Fruit fly (Drosophila melanogaster) whole organism, embryonic: ENCODE results near the gene Osi17.

Source experiments
- ATbp ChIP-seq: fragments of 200-800 bp; sonication (Bioruptor generic); optimal IDR thresholded peaks from 2 replicates; lab custom pipeline; 2017; ENCODE audit warnings: missing biosample characterization, mild to moderate bottlenecking, missing genetic modification characterization, missing genetic modification reagents
- Aef1 ChIP-seq: fragments of 200-800 bp; sonication (Bioruptor generic); IDR thresholded peaks from 3 replicates; pipeline ENCODE4 v1.3.6; 2022; ENCODE audit warnings: missing biosample characterization, missing genetic modification characterization
- Asciz ChIP-seq: fragments of 200-800 bp; sonication (Bioruptor generic); optimal IDR thresholded peaks from 2 replicates; lab custom pipeline; 2017; ENCODE audit warnings: missing biosample characterization, mild to moderate bottlenecking, missing genetic modification characterization, missing genetic modification reagents
- Atf3 ChIP-seq: fragments of 200-800 bp; sonication (Bioruptor generic); optimal IDR thresholded peaks from 3 replicates; lab custom pipeline; 2016; ENCODE audit warnings: missing biosample characterization, missing genetic modification characterization
- Bdp1 ChIP-seq: fragments of 200-800 bp; sonication (Bioruptor generic); optimal IDR thresholded peaks from 3 replicates; lab custom pipeline; 2016; ENCODE audit warnings: missing biosample characterization, missing genetic modification characterization
- CG10209 ChIP-seq: fragments of 200-800 bp; sonication (Bioruptor generic); optimal IDR thresholded peaks from 3 replicates; lab custom pipeline; 2017; ENCODE audit warnings: missing biosample characterization, mild to moderate bottlenecking, missing genetic modification characterization, missing genetic modification reagents
- CG11456 ChIP-seq: fragments of 200-800 bp; sonication (Bioruptor generic); IDR thresholded peaks from 3 replicates; pipeline ENCODE4 v1.3.6; 2022; ENCODE audit warnings: missing biosample characterization, missing genetic modification characterization
- CG12071 ChIP-seq: fragments of 200-800 bp; sonication (Bioruptor generic); optimal IDR thresholded peaks from 3 replicates; lab custom pipeline; 2018; ENCODE audit warnings: missing biosample characterization, mild to moderate bottlenecking, missing genetic modification characterization
- CG12299 ChIP-seq: fragments of 200-800 bp; sonication (Bioruptor generic); optimal IDR thresholded peaks from 2 replicates; lab custom pipeline; 2018; ENCODE audit warnings: missing biosample characterization, mild to moderate bottlenecking, missing genetic modification characterization
- CG14860 ChIP-seq: fragments of 200-800 bp; sonication (Bioruptor generic); IDR thresholded peaks from 3 replicates; pipeline ENCODE4 v1.3.6; 2022; ENCODE audit warnings: missing biosample characterization, missing genetic modification characterization; ENCODE audit not compliant: partially characterized antibody
- CG16813 ChIP-seq: fragments of 200-800 bp; sonication (Bioruptor generic); IDR thresholded peaks from 3 replicates; pipeline ENCODE4 v1.3.6; 2022; ENCODE audit warnings: missing biosample characterization, missing genetic modification characterization; ENCODE audit not compliant: partially characterized antibody
- CG16815 ChIP-seq: fragments of 200-800 bp; sonication (Bioruptor generic); optimal IDR thresholded peaks from 3 replicates; lab custom pipeline; 2017; ENCODE audit warnings: missing biosample characterization, mild to moderate bottlenecking, missing genetic modification characterization
- CG17328 ChIP-seq: fragments of 200-800 bp; sonication (Bioruptor generic); IDR thresholded peaks from 2 replicates; pipeline ENCODE4 v1.3.6; 2022; ENCODE audit warnings: missing biosample characterization, missing genetic modification characterization
- CG18262 ChIP-seq: fragments of 200-800 bp; optimal IDR thresholded peaks from 3 replicates; lab custom pipeline; 2019; ENCODE audit warnings: missing biosample characterization, mild to moderate bottlenecking, missing genetic modification characterization, moderate library complexity
- CG32767 ChIP-seq: fragments of 200-800 bp; sonication (Bioruptor generic); IDR thresholded peaks from 2 replicates; pipeline ENCODE4 v1.3.6; 2022; ENCODE audit warnings: missing biosample characterization, missing genetic modification characterization
- CG3995 ChIP-seq: fragments of 200-800 bp; sonication (Bioruptor generic); optimal IDR thresholded peaks from 3 replicates; lab custom pipeline; 2016; ENCODE audit warnings: missing biosample characterization, missing genetic modification characterization
- CG6175 ChIP-seq: fragments of 200-800 bp; sonication (Bioruptor generic); IDR thresholded peaks from 3 replicates; pipeline ENCODE4 v1.3.6; 2022; ENCODE audit warnings: missing biosample characterization, missing genetic modification characterization
- CG6765 ChIP-seq: fragments of 200-800 bp; sonication (Bioruptor generic); optimal IDR thresholded peaks from 3 replicates; lab custom pipeline; 2017; ENCODE audit warnings: missing biosample characterization, mild to moderate bottlenecking, missing genetic modification characterization
- CG6791 ChIP-seq: fragments of 200-800 bp; sonication (Bioruptor generic); IDR thresholded peaks from 3 replicates; pipeline ENCODE4 v1.3.6; 2022; ENCODE audit warnings: missing biosample characterization, missing genetic modification characterization; ENCODE audit not compliant: partially characterized antibody
- CG7271 ChIP-seq: fragments of 200-800 bp; sonication (Bioruptor generic); optimal IDR thresholded peaks from 2 replicates; lab custom pipeline; 2018; ENCODE audit warnings: missing biosample characterization, mild to moderate bottlenecking, missing genetic modification characterization, moderate library complexity
- CG8089 ChIP-seq: fragments of 200-800 bp; sonication (Bioruptor generic); optimal IDR thresholded peaks from 3 replicates; lab custom pipeline; 2016; ENCODE audit warnings: missing biosample characterization, missing genetic modification characterization
- CG8478 ChIP-seq: fragments of >200 bp; optimal IDR thresholded peaks from 2 replicates; lab custom pipeline; 2018
- CG9727 ChIP-seq: fragments of 200-800 bp; sonication (Bioruptor generic); optimal IDR thresholded peaks from 3 replicates; lab custom pipeline; 2017; ENCODE audit warnings: missing biosample characterization, mild to moderate bottlenecking, missing genetic modification characterization
- CG9817 ChIP-seq: fragments of 200-800 bp; sonication (Bioruptor generic); optimal IDR thresholded peaks from 2 replicates; lab custom pipeline; 2018; ENCODE audit warnings: missing biosample characterization, mild to moderate bottlenecking, missing genetic modification characterization, moderate library complexity
- ERR ChIP-seq: fragments of 200-800 bp; sonication (Bioruptor generic); optimal IDR thresholded peaks from 2 replicates; lab custom pipeline; 2016; ENCODE audit warnings: missing biosample characterization, missing genetic modification characterization
- HLHmδ ChIP-seq: fragments of 200-800 bp; sonication (Bioruptor generic); optimal IDR thresholded peaks from 2 replicates; lab custom pipeline; 2018; ENCODE audit warnings: missing biosample characterization, mild to moderate bottlenecking, missing genetic modification characterization, moderate library complexity
- MTF-1 ChIP-seq: fragments of 200-800 bp; sonication (Bioruptor generic); optimal IDR thresholded peaks from 2 replicates; lab custom pipeline; 2018; ENCODE audit warnings: missing biosample characterization, mild to moderate bottlenecking, missing genetic modification characterization, borderline replicate concordance
- Mes4 ChIP-seq: fragments of 200-800 bp; sonication (Bioruptor generic); optimal IDR thresholded peaks from 2 replicates; lab custom pipeline; 2016; ENCODE audit warnings: missing biosample characterization, missing genetic modification characterization
- Nf-YA ChIP-seq: fragments of 200-800 bp; sonication (Bioruptor generic); IDR thresholded peaks from 2 replicates; pipeline ENCODE4 v1.3.6; 2022; ENCODE audit warnings: missing biosample characterization, missing genetic modification characterization
- Nf-YB ChIP-seq: fragments of 200-800 bp; sonication (Bioruptor generic); optimal IDR thresholded peaks from 3 replicates; lab custom pipeline; 2019; ENCODE audit warnings: missing biosample characterization, mild to moderate bottlenecking, missing genetic modification characterization, moderate library complexity
- Oli ChIP-seq: fragments of 200-800 bp; sonication (Bioruptor generic); optimal IDR thresholded peaks from 2 replicates; lab custom pipeline; 2018; ENCODE audit warnings: missing biosample characterization, mild to moderate bottlenecking, missing genetic modification characterization, moderate library complexity
- Side ChIP-seq: fragments of 200-800 bp; sonication (Bioruptor generic); optimal IDR thresholded peaks from 2 replicates; lab custom pipeline; 2016; ENCODE audit warnings: missing biosample characterization, missing genetic modification characterization
- ato ChIP-seq: fragments of 200-800 bp; sonication (Bioruptor generic); IDR thresholded peaks from 2 replicates; pipeline ENCODE4 v1.3.6; 2022; ENCODE audit warnings: missing biosample characterization, missing genetic modification characterization; ENCODE audit not compliant: partially characterized antibody
- ewg ChIP-seq: fragments of 200-800 bp; sonication (Bioruptor generic); optimal IDR thresholded peaks from 3 replicates; lab custom pipeline; 2017; ENCODE audit warnings: mild to moderate bottlenecking, missing biosample characterization, missing genetic modification reagents, missing genetic modification characterization
- gro ChIP-seq: fragments of 200-800 bp; sonication (Bioruptor generic); optimal IDR thresholded peaks from 2 replicates; lab custom pipeline; 2016; ENCODE audit warnings: missing biosample characterization, missing genetic modification characterization
- gsb ChIP-seq: fragments of 200-800 bp; sonication (Bioruptor generic); IDR thresholded peaks from 2 replicates; pipeline ENCODE4 v1.3.6; 2022; ENCODE audit warnings: missing biosample characterization, missing genetic modification characterization
- hb ChIP-seq: fragments of 200-800 bp; sonication (Bioruptor generic); IDR thresholded peaks from 3 replicates; pipeline ENCODE4 v1.3.6; 2022; ENCODE audit warnings: missing biosample characterization, missing genetic modification characterization; ENCODE audit not compliant: partially characterized antibody
- kay ChIP-seq: fragments of 200-800 bp; sonication (Bioruptor generic); optimal IDR thresholded peaks from 2 replicates; lab custom pipeline; 2016; ENCODE audit warnings: missing biosample characterization, missing genetic modification characterization
- nom ChIP-seq: fragments of 200-800 bp; sonication (Bioruptor generic); optimal IDR thresholded peaks from 2 replicates; lab custom pipeline; 2017; ENCODE audit warnings: missing biosample characterization, missing genetic modification characterization, mild to moderate bottlenecking, moderate library complexity, missing genetic modification reagents
- org-1 ChIP-seq: fragments of 200-800 bp; sonication (Bioruptor generic); optimal IDR thresholded peaks from 2 replicates; lab custom pipeline; 2017; ENCODE audit warnings: missing biosample characterization, missing genetic modification characterization
- otp ChIP-seq: fragments of 200-800 bp; sonication (Bioruptor generic); IDR thresholded peaks from 3 replicates; pipeline ENCODE4, ENCODE4 v1.3.6; 2022; ENCODE audit warnings: missing biosample characterization, missing genetic modification characterization
- pho ChIP-seq: fragments of 200-800 bp; sonication (Bioruptor generic); optimal IDR thresholded peaks from 2 replicates; lab custom pipeline; 2016; ENCODE audit warnings: missing biosample characterization, missing genetic modification characterization
- prd ChIP-seq, 3 experiments: fragments of >200 bp in 2 of 3; fragments of 200-800 bp in 1 of 3; sonication (Bioruptor generic) in 1 of 3; optimal IDR thresholded peaks in 2 of 3; IDR thresholded peaks in 1 of 3; 2 replicates in 2 of 3; 3 replicates in 1 of 3; pipeline versions ENCODE4 v1.3.6 to Lab custom; 2017 to 2022; ENCODE audit warnings: missing biosample characterization in 1 of 3, missing genetic modification characterization in 1 of 3
- pum ChIP-seq: fragments of 200-800 bp; sonication (Bioruptor generic); optimal IDR thresholded peaks from 2 replicates; lab custom pipeline; 2016; ENCODE audit warnings: missing biosample characterization, missing genetic modification characterization
- repo ChIP-seq: fragments of 200-800 bp; sonication (Bioruptor generic); optimal IDR thresholded peaks from 2 replicates; lab custom pipeline; 2016; ENCODE audit warnings: missing biosample characterization, missing genetic modification characterization
- slbo ChIP-seq: fragments of 200-800 bp; sonication (Bioruptor generic); IDR thresholded peaks from 2 replicates; pipeline ENCODE4 v1.3.6; 2022; ENCODE audit warnings: missing biosample characterization, missing genetic modification characterization
- ssp ChIP-seq: fragments of 200-800 bp; sonication (Bioruptor generic); IDR thresholded peaks from 2 replicates; pipeline ENCODE4 v1.3.6; 2022; ENCODE audit warnings: missing biosample characterization, missing genetic modification characterization
- wdn ChIP-seq: fragments of 200-800 bp; sonication (Bioruptor generic); IDR thresholded peaks from 2 replicates; pipeline ENCODE4 v1.3.6; 2022; ENCODE audit warnings: missing biosample characterization, missing genetic modification characterization

Gene Osi17

DNA sequence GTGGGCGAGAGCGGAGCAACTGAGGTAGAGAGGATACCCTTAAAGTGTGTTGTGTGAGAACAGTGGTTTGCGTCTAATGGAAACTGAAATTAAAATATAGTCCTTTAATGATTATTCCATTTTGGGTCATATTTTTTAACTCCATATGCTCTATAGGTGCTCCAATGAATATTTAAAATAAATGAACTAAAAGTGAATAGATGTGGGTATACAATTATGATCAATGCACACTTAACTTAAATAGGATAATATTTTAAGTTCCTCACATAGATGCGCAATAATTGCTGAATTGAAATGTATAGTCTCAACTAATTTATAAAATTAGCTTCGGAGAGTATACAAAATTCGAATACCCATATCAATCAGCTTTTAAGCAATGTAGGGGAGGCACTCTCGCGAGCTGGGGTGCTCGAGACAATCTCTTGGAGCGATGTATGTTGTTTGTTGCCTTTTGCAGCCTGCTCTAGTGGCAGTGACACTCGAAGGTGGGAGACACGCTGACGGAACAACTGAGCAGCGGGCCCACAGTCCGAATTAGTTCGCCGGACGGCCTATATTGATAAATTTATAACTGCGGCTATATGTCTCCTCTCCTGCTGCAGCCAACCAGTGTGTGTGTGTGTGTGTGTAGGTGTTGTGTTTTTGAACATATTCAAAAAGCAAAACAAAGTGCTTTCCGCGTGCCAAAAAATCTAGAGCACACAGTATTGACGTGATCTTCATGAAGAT lies 42.2 kb downstream of the Osi17 start (continued):
- TF ChIP-seq CG9727 (GFP tag; lab: Kevin White, UChicago) (peak; percentile 86), CG12299 (tag; lab: Kevin White, UChicago) (peak; percentile 52), Side (GFP tag; lab: Kevin White, UChicago) (peak; percentile 41), gsb (GFP tag; lab: Robert Waterston, UW) (peak; percentile 61; the same call in 1 of the 2 replicates), org-1 (GFP tag; lab: Kevin White, UChicago) (peak; percentile 75), MTF-1 (GFP tag; lab: Kevin White, UChicago) (no peak), CG3995 (GFP tag; lab: Kevin White, UChicago) (no peak), Asciz (GFP tag; lab: Kevin White, UChicago) (peak; percentile 64), pho (GFP tag; lab: Kevin White, UChicago) (peak; percentile 56), ewg (GFP tag; lab: Kevin White, UChicago) (peak; percentile 66), Nf-YA (GFP tag; lab: Robert Waterston, UW) (no peak), ato (GFP tag; lab: Robert Waterston, UW) (no peak), pum (GFP tag; lab: Kevin White, UChicago) (peak; percentile 35), CG8478 (lab: Kevin White, UChicago) (no peak), wdn (no peak), CG6175 (GFP tag; lab: Robert Waterston, UW) (no peak), CG8089 (peak; percentile 66), CG10209 (GFP tag; lab: Kevin White, UChicago) (peak; percentile 86), ssp (GFP tag; lab: Robert Waterston, UW) (no peak; the same call in 1 of the 2 replicates), CG6791 (no peak; the same call in 2 of the 3 replicates), Oli (tag; lab: Kevin White, UChicago) (peak; percentile 92), prd (optimal IDR thresholded peaks at IDR 0.05; lab: Kevin White, UChicago) (no peak), prd (GFP tag; IDR thresholded peaks at IDR 0.05; lab: Robert Waterston, UW) (peak; percentile 63; the same call in 2 of the 3 replicates), HLHmδ (GFP tag; lab: Kevin White, UChicago) (no peak), CG17328 (peak; percentile 48), slbo (GFP tag; lab: Robert Waterston, UW) (no peak), ERR (GFP tag; lab: Kevin White, UChicago) (no peak), CG12071 (GFP tag; lab: Kevin White, UChicago) (no peak), ATbp (peak; percentile 72), CG6765 (GFP tag; lab: Kevin White, UChicago) (peak; percentile 60), CG18262 (tag; lab: Kevin White, UChicago) (peak; percentile 92), Aef1 (GFP tag; lab: Robert Waterston, UW) (peak; percentile 51; the same call in 1 of the 3 replicates), Mes4 (GFP tag; lab: Kevin White, UChicago) (peak; percentile 62), hb (GFP tag; lab: Robert Waterston, UW) (no peak; the same call in 2 of the 3 replicates), CG11456 (GFP tag; lab: Robert Waterston, UW) (no peak), otp (GFP tag; lab: Robert Waterston, UW) (peak; percentile 12; the same call in 1 of the 3 replicates), Atf3 (GFP tag; lab: Kevin White, UChicago) (peak; percentile 41), Bdp1 (GFP tag; lab: Kevin White, UChicago) (peak; percentile 53), kay (GFP tag; lab: Kevin White, UChicago) (peak; percentile 57), gro (GFP tag; lab: Kevin White, UChicago) (no peak), CG32767 (GFP tag; lab: Robert Waterston, UW) (no peak; the same call in 1 of the 2 replicates), CG7271 (no peak), nom (GFP tag; lab: Kevin White, UChicago) (no peak), Nf-YB (GFP tag; lab: Kevin White, UChicago) (no peak), CG16813 (no peak), CG14860 (GFP tag; lab: Robert Waterston, UW) (no peak), repo (GFP tag; lab: Kevin White, UChicago) (peak; percentile 18), CG9817 (tag; lab: Kevin White, UChicago) (peak; percentile 55), CG16815 (GFP tag; lab: Kevin White, UChicago) (peak; percentile 65)
